Worm (Caenorhabditis elegans) whole organism, midembryonic: ENCODE data around the gene his-70.

Source experiments
- T22C8.4 ChIP-seq: fragments of 200-800 bp; sonication (Bioruptor generic); IDR thresholded peaks from 2 replicates; pipeline ENCODE4 v1.3.6; 2022; ENCODE audit warnings: missing genetic modification characterization, missing compliant biosample characterization
- cog-1 ChIP-seq: sonication (generic microtip); optimal IDR thresholded peaks from 2 replicates; lab custom pipeline; 2016; ENCODE audit warnings: missing genetic modification characterization, missing compliant biosample characterization
- flt-1 ChIP-seq: fragments of 200-800 bp; sonication (Bioruptor generic); IDR thresholded peaks from 2 replicates; pipeline ENCODE4 v1.3.6; 2022; ENCODE audit warnings: missing genetic modification characterization, missing compliant biosample characterization
- klf-2 ChIP-seq: fragments of 200-800 bp; sonication (Bioruptor generic); conservative IDR thresholded peaks from 2 replicates; pipeline ENCODE4 v1.3.6; 2022; ENCODE audit warnings: missing genetic modification reagents, missing genetic modification characterization, missing compliant biosample characterization
- ref-1 ChIP-seq: fragments of 200-800 bp; sonication (Bioruptor generic); conservative IDR thresholded peaks from 2 replicates; pipeline ENCODE4 v1.3.6; 2022; ENCODE audit warnings: missing genetic modification reagents, missing genetic modification characterization, missing compliant biosample characterization
- tab-1 ChIP-seq: fragments of 200-800 bp; sonication (Bioruptor generic); IDR thresholded peaks from 2 replicates; pipeline ENCODE4 v1.3.6; 2022; ENCODE audit warnings: missing genetic modification characterization, missing compliant biosample characterization
- ztf-23 ChIP-seq: fragments of 200-800 bp; sonication (Bioruptor generic); IDR thresholded peaks from 2 replicates; pipeline ENCODE4 v1.3.6; 2022; ENCODE audit warnings: missing genetic modification reagents, missing genetic modification characterization, missing compliant biosample characterization
- ztf-29 ChIP-seq: fragments of 200-800 bp; sonication (Bioruptor generic); IDR thresholded peaks from 2 replicates; pipeline ENCODE4 v1.3.6; 2022; ENCODE audit warnings: missing genetic modification reagents, missing genetic modification characterization, missing compliant biosample characterization

DNA sequence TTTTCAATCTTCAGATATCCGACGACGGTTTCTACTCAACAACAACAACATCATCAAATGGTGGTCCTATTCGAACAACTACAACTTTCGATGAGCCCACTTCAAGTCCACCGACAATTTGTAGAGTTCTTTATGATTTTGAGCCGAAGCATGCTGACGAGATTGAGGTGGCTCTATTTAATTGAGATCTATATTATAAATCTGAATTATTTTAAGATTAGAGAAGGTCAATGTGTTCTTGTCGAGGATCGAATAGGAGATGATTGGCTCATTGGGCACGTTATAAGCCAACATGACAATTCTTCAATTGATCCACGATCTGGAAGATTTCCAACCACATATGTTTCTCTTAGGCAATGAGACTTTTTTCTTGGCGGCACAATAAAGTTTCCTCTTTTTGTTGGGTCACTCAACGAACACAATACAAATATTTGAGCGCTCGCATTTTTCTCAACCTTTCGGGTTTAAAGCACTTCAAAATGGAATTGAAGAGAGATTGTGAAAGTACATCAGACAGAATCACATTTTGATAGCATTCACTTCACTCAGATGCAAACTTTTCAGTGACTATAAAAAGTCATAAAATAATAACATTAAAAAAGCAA, 44.4 kb downstream of the his-70 start:
- TF ChIP-seq flt-1 (no peak), ztf-23 (no peak), cog-1 (tag; lab: Kevin White, UChicago) (no peak), tab-1 (GFP tag; lab: Robert Waterston, UW) (no peak), ztf-29 (GFP tag; lab: Robert Waterston, UW) (no peak), ref-1 (GFP tag; lab: Robert Waterston, UW) (no peak), klf-2 (GFP tag; lab: Robert Waterston, UW) (no peak), T22C8.4 (GFP tag; lab: Robert Waterston, UW) (no peak)
